Worm (Caenorhabditis elegans) whole organism, L1 larva: ENCODE data around the gene srw-124.

Source experiments
- ceh-82 ChIP-seq, 3 experiments: fragments of 150-350 bp in 1 of 3; sonication (generic microtip) in 2 of 3; optimal IDR thresholded peaks; 2 replicates each; lab custom pipeline; 2014 to 2017; ENCODE audit warnings: missing biosample characterization in 3 of 3, missing genetic modification characterization in 3 of 3
- ceh-88 ChIP-seq: fragments of 200-800 bp; sonication (Bioruptor generic); IDR thresholded peaks from 2 replicates; pipeline ENCODE4 v1.3.6; 2022; ENCODE audit warnings: missing genetic modification characterization, missing compliant biosample characterization
- dsc-1 ChIP-seq: sonication (generic microtip); optimal IDR thresholded peaks from 2 replicates; lab custom pipeline; 2016; ENCODE audit warnings: mild to moderate bottlenecking, missing genetic modification characterization, missing compliant biosample characterization
- elt-3 ChIP-seq, 6 experiments: fragments of 150-350 bp in 1 of 6; sonication (generic microtip); optimal IDR thresholded peaks; 2 replicates each; lab custom pipeline; 2017 to 2018; ENCODE audit warnings: missing biosample characterization in 6 of 6, missing genetic modification characterization in 6 of 6, inconsistent platforms in 1 of 6
- fkh-10 ChIP-seq: sonication (generic microtip); optimal IDR thresholded peaks from 2 replicates; lab custom pipeline; 2017; ENCODE audit warnings: missing biosample characterization, missing genetic modification reagents, missing genetic modification characterization
- lsy-2 ChIP-seq, 2 experiments: fragments of 150-350 bp; optimal IDR thresholded peaks; 2 replicates each; lab custom pipeline; 2014; ENCODE audit warnings: missing biosample characterization in 2 of 2, missing genetic modification characterization in 2 of 2
- nhr-237 ChIP-seq: fragments of 150-350 bp; optimal IDR thresholded peaks from 2 replicates; lab custom pipeline; 2014; ENCODE audit warnings: missing biosample characterization, missing genetic modification characterization
- nhr-76 ChIP-seq: sonication (generic microtip); optimal IDR thresholded peaks from 2 replicates; lab custom pipeline; 2017; ENCODE audit warnings: missing biosample characterization, missing genetic modification characterization
- skn-1 ChIP-seq: fragments of 150-350 bp; optimal IDR thresholded peaks from 2 replicates; lab custom pipeline; 2014; ENCODE audit warnings: missing biosample characterization, missing genetic modification characterization
- snpc-4 ChIP-seq: fragments of 150-350 bp; optimal IDR thresholded peaks from 2 replicates; lab custom pipeline; 2014; ENCODE audit warnings: missing biosample characterization, missing genetic modification characterization
- sox-4 ChIP-seq: sonication (generic microtip); optimal IDR thresholded peaks from 2 replicates; lab custom pipeline; 2016; ENCODE audit warnings: missing genetic modification characterization, missing compliant biosample characterization
- tbx-2 ChIP-seq: sonication (generic microtip); optimal IDR thresholded peaks from 2 replicates; lab custom pipeline; 2016; ENCODE audit warnings: missing genetic modification characterization, missing compliant biosample characterization

DNA sequence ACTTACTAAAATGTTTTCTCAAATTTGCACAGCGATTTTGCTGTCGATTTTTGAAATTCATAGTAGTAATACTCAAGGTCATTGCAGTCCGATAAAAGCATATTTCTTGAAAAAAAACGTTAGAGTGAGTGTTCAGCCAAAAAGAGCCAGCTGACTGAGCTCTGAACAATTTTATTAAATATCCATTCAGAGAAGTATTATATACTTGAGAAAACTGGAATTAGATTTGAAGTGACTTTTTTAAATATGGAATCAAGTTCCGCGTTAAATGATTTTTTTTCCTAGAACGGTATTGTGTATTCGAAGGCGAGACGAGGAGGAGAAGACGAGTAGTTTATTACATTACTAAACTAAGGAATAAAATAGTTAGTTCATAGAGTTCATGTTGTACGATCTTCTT, 15.1 kb downstream of the srw-124 start, which contains the start of gene srw-121:
- TF ChIP-seq ceh-88 (no peak), tbx-2 (no peak), fkh-10 (GFP tag; lab: Kevin White, UChicago) (no peak), lsy-2 (tag; optimal IDR thresholded peaks at IDR 0.05; lab: Kevin White, UChicago) (no peak), elt-3 (tag; optimal IDR thresholded peaks at IDR 0.05; lab: Kevin White, UChicago) (no peak), skn-1 (tag; lab: Kevin White, UChicago) (no peak), dsc-1 (tag; lab: Kevin White, UChicago) (no peak), snpc-4 (tag; lab: Kevin White, UChicago) (no peak), nhr-76 (tag; lab: Kevin White, UChicago) (no peak), sox-4 (tag; lab: Kevin White, UChicago) (no peak), ceh-82 (tag; optimal IDR thresholded peaks at IDR 0.05; lab: Kevin White, UChicago) (no peak), nhr-237 (no peak)
